Fruit fly (Drosophila melanogaster) whole organism, wandering third instar larva: ENCODE measurements around the gene Lamtor3.

Experiments used
- Abd-B ChIP-seq: fragments of >200 bp; optimal IDR thresholded peaks from 2 replicates; lab custom pipeline; 2017; ENCODE audit warnings: missing biosample characterization, missing genetic modification characterization
- CG9705 ChIP-seq: fragments of 200-800 bp; sonication (Bioruptor generic); optimal IDR thresholded peaks from 2 replicates; lab custom pipeline; 2018; ENCODE audit warnings: missing biosample characterization, mild to moderate bottlenecking, missing genetic modification characterization
- CrebA ChIP-seq: fragments of 200-800 bp; sonication (Bioruptor generic); optimal IDR thresholded peaks from 2 replicates; lab custom pipeline; 2016; ENCODE audit warnings: missing biosample characterization, mild to moderate bottlenecking, missing genetic modification characterization, borderline replicate concordance
- Dfd ChIP-seq: fragments of >200 bp; optimal IDR thresholded peaks from 2 replicates; lab custom pipeline; 2017; ENCODE audit warnings: missing biosample characterization, missing genetic modification characterization
- Dif ChIP-seq: fragments of 200-275, 200-300 bp; sonication (Bioruptor generic); optimal IDR thresholded peaks from 2 replicates; lab custom pipeline; 2018; ENCODE audit warnings: missing biosample characterization, missing genetic modification characterization; ENCODE audit not compliant: partially characterized antibody
- GATAd ChIP-seq: sonication (Bioruptor generic); optimal IDR thresholded peaks from 2 replicates; lab custom pipeline; 2016; ENCODE audit warnings: missing biosample characterization, missing genetic modification characterization
- HLH106 ChIP-seq: fragments of 200-800 bp; optimal IDR thresholded peaks from 3 replicates; lab custom pipeline; 2019; ENCODE audit warnings: missing biosample characterization, mild to moderate bottlenecking, missing genetic modification characterization, moderate library complexity
- Hnf4 ChIP-seq: fragments of 200-800 bp; sonication (Bioruptor generic); optimal IDR thresholded peaks from 2 replicates; lab custom pipeline; 2016; ENCODE audit warnings: missing biosample characterization, mild to moderate bottlenecking, missing genetic modification characterization
- Hr78 ChIP-seq: fragments of >200 bp; optimal IDR thresholded peaks from 2 replicates; lab custom pipeline; 2017; ENCODE audit warnings: missing biosample characterization, missing genetic modification characterization
- Hr83 ChIP-seq: fragments of 200-300 bp; sonication (Bioruptor generic); optimal IDR thresholded peaks from 2 replicates; lab custom pipeline; 2016; ENCODE audit warnings: missing biosample characterization, mild to moderate bottlenecking, missing genetic modification characterization, moderate library complexity; ENCODE audit not compliant: poor library complexity, severe bottlenecking
- Jra ChIP-seq: sonication (Bioruptor generic); optimal IDR thresholded peaks from 2 replicates; lab custom pipeline; 2016; ENCODE audit warnings: missing biosample characterization, missing genetic modification characterization
- Mio ChIP-seq: sonication (Bioruptor generic); optimal IDR thresholded peaks from 2 replicates; lab custom pipeline; 2016; ENCODE audit warnings: missing biosample characterization, missing genetic modification characterization
- Myc ChIP-seq: fragments of >200 bp; optimal IDR thresholded peaks from 2 replicates; lab custom pipeline; 2017
- N ChIP-seq: fragments of >200 bp; optimal IDR thresholded peaks from 2 replicates; lab custom pipeline; 2018; ENCODE audit warnings: missing biosample characterization, missing external identifiers, missing genetic modification characterization
- OdsH ChIP-seq: fragments of 200-800 bp; sonication (Bioruptor generic); optimal IDR thresholded peaks from 2 replicates; lab custom pipeline; 2016; ENCODE audit warnings: missing biosample characterization, mild to moderate bottlenecking, missing genetic modification characterization
- Rel ChIP-seq, 2 experiments: fragments of 200-800 bp; sonication (Bioruptor generic) in 1 of 2; optimal IDR thresholded peaks; 2 replicates in 1 of 2; 3 replicates in 1 of 2; lab custom pipeline; 2016 to 2019; ENCODE audit warnings: mild to moderate bottlenecking in 2 of 2, missing biosample characterization in 2 of 2, missing genetic modification characterization in 2 of 2, moderate library complexity in 1 of 2
- Sp1 ChIP-seq: fragments of 200-800 bp; sonication (Bioruptor generic); optimal IDR thresholded peaks from 3 replicates; lab custom pipeline; 2019; ENCODE audit warnings: missing biosample characterization, mild to moderate bottlenecking, missing genetic modification characterization, moderate library complexity
- Vsx2 ChIP-seq: fragments of 200-300, 225-300 bp; sonication (Bioruptor generic); optimal IDR thresholded peaks from 2 replicates; lab custom pipeline; 2018; ENCODE audit warnings: missing biosample characterization, missing genetic modification characterization; ENCODE audit not compliant: partially characterized antibody
- br ChIP-seq: fragments of 200-800 bp; sonication (Bioruptor generic); optimal IDR thresholded peaks from 2 replicates; lab custom pipeline; 2016; ENCODE audit warnings: missing biosample characterization, missing genetic modification characterization
- brk ChIP-seq: fragments of 200-800 bp; sonication (Bioruptor generic); optimal IDR thresholded peaks from 2 replicates; lab custom pipeline; 2016; ENCODE audit warnings: missing biosample characterization, mild to moderate bottlenecking, missing genetic modification characterization
- dl ChIP-seq, 2 experiments: fragments of 175-275, 200-275 bp in 1 of 2; fragments of 200-275 bp in 1 of 2; sonication (Bioruptor generic); optimal IDR thresholded peaks; lab custom pipeline; 2018; ENCODE audit warnings: mild to moderate bottlenecking in 2 of 2, missing biosample characterization in 2 of 2, missing genetic modification characterization in 2 of 2, moderate library complexity in 2 of 2; ENCODE audit not compliant: partially characterized antibody in 2 of 2, insufficient read depth in 1 of 2
- dmrt93B ChIP-seq: fragments of 200-800 bp; sonication (Bioruptor generic); optimal IDR thresholded peaks from 2 replicates; lab custom pipeline; 2018; ENCODE audit warnings: missing biosample characterization, mild to moderate bottlenecking, missing genetic modification characterization
- dsf ChIP-seq: sonication (Bioruptor generic); optimal IDR thresholded peaks from 2 replicates; lab custom pipeline; 2016; ENCODE audit warnings: missing biosample characterization, missing genetic modification characterization, borderline replicate concordance
- ey ChIP-seq: fragments of 200-800 bp; sonication (Bioruptor generic); optimal IDR thresholded peaks from 2 replicates; lab custom pipeline; 2016; ENCODE audit warnings: missing biosample characterization, missing genetic modification characterization
- foxo ChIP-seq, 2 experiments: fragments of 200-800 bp; sonication (Bioruptor generic); optimal IDR thresholded peaks; 2 replicates in 1 of 2; 3 replicates in 1 of 2; lab custom pipeline; 2016 to 2017; ENCODE audit warnings: missing biosample characterization in 2 of 2, missing genetic modification characterization in 2 of 2
- fru ChIP-seq: fragments of 200-800 bp; sonication (Bioruptor generic); optimal IDR thresholded peaks from 3 replicates; lab custom pipeline; 2016; ENCODE audit warnings: missing biosample characterization, mild to moderate bottlenecking, missing genetic modification characterization
- h ChIP-seq: fragments of 200-800 bp; sonication (Bioruptor generic); optimal IDR thresholded peaks from 3 replicates; lab custom pipeline; 2016; ENCODE audit warnings: missing biosample characterization, mild to moderate bottlenecking, missing genetic modification characterization
- lola ChIP-seq: fragments of >200 bp; optimal IDR thresholded peaks from 2 replicates; lab custom pipeline; 2017; ENCODE audit warnings: missing biosample characterization, missing genetic modification characterization
- psq ChIP-seq: fragments of 200-800 bp; sonication (Bioruptor generic); optimal IDR thresholded peaks from 3 replicates; lab custom pipeline; 2017; ENCODE audit warnings: missing biosample characterization, mild to moderate bottlenecking, missing genetic modification characterization, moderate library complexity
- rgr ChIP-seq: fragments of 200-800 bp; sonication (Bioruptor generic); optimal IDR thresholded peaks from 3 replicates; lab custom pipeline; 2016; ENCODE audit warnings: missing biosample characterization, mild to moderate bottlenecking, missing genetic modification characterization
- sage ChIP-seq: fragments of 200-800 bp; sonication (Bioruptor generic); optimal IDR thresholded peaks from 2 replicates; lab custom pipeline; 2016; ENCODE audit warnings: missing biosample characterization, mild to moderate bottlenecking, missing genetic modification characterization
- sv ChIP-seq: fragments of 200-800 bp; sonication (Bioruptor generic); optimal IDR thresholded peaks from 3 replicates; lab custom pipeline; 2016; ENCODE audit warnings: missing biosample characterization, missing genetic modification characterization
- woc ChIP-seq: sonication (Bioruptor generic); optimal IDR thresholded peaks from 2 replicates; lab custom pipeline; 2016; ENCODE audit warnings: missing biosample characterization, mild to moderate bottlenecking, missing genetic modification characterization

Gene Lamtor3

dm6 chr2L:17495759-17496158 lies 14.7 kb downstream of the Lamtor3 start:
- TF ChIP-seq Sp1 (GFP tag; lab: Kevin White, UChicago) (no peak), OdsH (no peak), Abd-B (no peak), N (GFP tag; lab: Kevin White, UChicago) (no peak), woc (GFP tag; lab: Kevin White, UChicago) (no peak), Jra (no peak), Mio (GFP tag; lab: Kevin White, UChicago) (no peak), sv (GFP tag; lab: Kevin White, UChicago) (no peak), Vsx2 (GFP tag; lab: Kevin White, UChicago) (no peak), sage (GFP tag; lab: Kevin White, UChicago) (no peak), fru (no peak)

dm6 chr2L:17497108-17497507 lies 16.1 kb downstream of the Lamtor3 start, which contains the start of gene qua:
qua (minus strand) TSS chr2L:17497208.
- TF ChIP-seq Jra (no peak), Sp1 (GFP tag; lab: Kevin White, UChicago) (no peak), Hr78 (no peak), Rel (GFP tag; optimal IDR thresholded peaks at IDR 0.05; lab: Kevin White, UChicago) (no peak), Rel (tag; optimal IDR thresholded peaks at IDR 0.05; lab: Kevin White, UChicago) (no peak), fru (no peak), CG9705 (GFP tag; lab: Kevin White, UChicago) (no peak), Dif (GFP tag; lab: Kevin White, UChicago) (no peak), HLH106 (no peak), dl (GFP tag; optimal IDR thresholded peaks at IDR 0.05; lab: Kevin White, UChicago; ENCODE audit: insufficient read depth in 1 of 2, partially characterized antibody in 2 of 2) (no peak), Abd-B (no peak), psq (GFP tag; lab: Kevin White, UChicago) (no peak), h (GFP tag; lab: Kevin White, UChicago) (no peak), dsf (GFP tag; lab: Kevin White, UChicago) (no peak), br (no peak), Dfd (GFP tag; lab: Kevin White, UChicago) (no peak), sage (GFP tag; lab: Kevin White, UChicago) (no peak)

dm6 chr2L:17498721-17499120 lies 17.7 kb downstream of the Lamtor3 start, which contains the start of gene CG15142:
CG15142 (minus strand) TSS chr2L:17498821.
- TF ChIP-seq Rel (GFP tag; optimal IDR thresholded peaks at IDR 0.05; lab: Kevin White, UChicago) (no peak), Rel (tag; optimal IDR thresholded peaks at IDR 0.05; lab: Kevin White, UChicago) (no peak), dsf (GFP tag; lab: Kevin White, UChicago) (no peak), Hnf4 (no peak), sage (GFP tag; lab: Kevin White, UChicago) (no peak), Jra (no peak), psq (GFP tag; lab: Kevin White, UChicago) (no peak), woc (GFP tag; lab: Kevin White, UChicago) (no peak), Hr78 (no peak), lola (GFP tag; lab: Kevin White, UChicago) (no peak), CrebA (GFP tag; lab: Kevin White, UChicago) (no peak), dmrt93B (no peak)
- TF ChIP-seq, all 38 proteins: peak for 0

- TF ChIP-seq h (GFP tag; lab: Kevin White, UChicago) (peak; percentile 63), sage (GFP tag; lab: Kevin White, UChicago) (peak; percentile 20), Myc (lab: Kevin White, UChicago) (peak; percentile 73), brk (GFP tag; lab: Kevin White, UChicago) (no peak)
Measured at dm6 chr2L:17500946-17501451, 20.0 kb downstream of the Lamtor3 start, which contains the start of the genes mEFTs and Dhc36C. mEFTs (minus strand) TSS chr2L:17501106. Dhc36C (plus strand) TSS chr2L:17501401.

- no peak for TF ChIP-seq psq (GFP tag; lab: Kevin White, UChicago)
- peak; percentile 54 for TF ChIP-seq Hnf4
- TF ChIP-seq sv (GFP tag; lab: Kevin White, UChicago), result peak; percentile 63
- TF ChIP-seq OdsH, result peak; percentile 70
- TF ChIP-seq dmrt93B, result peak; percentile 57
- TF ChIP-seq ey (GFP tag; lab: Kevin White, UChicago), result peak; percentile 70
- no peak for TF ChIP-seq CG9705 (GFP tag; lab: Kevin White, UChicago)
- TF ChIP-seq Jra, result peak; percentile 37
- TF ChIP-seq br, result peak; percentile 67
- TF ChIP-seq HLH106, result peak; percentile 83
- no peak for TF ChIP-seq brk (GFP tag; lab: Kevin White, UChicago)
- no peak for TF ChIP-seq sage (GFP tag; lab: Kevin White, UChicago)
- no peak for TF ChIP-seq GATAd
- peak; percentile 75 for TF ChIP-seq rgr (GFP tag; lab: Kevin White, UChicago)
- TF ChIP-seq fru, result peak; percentile 80
- TF ChIP-seq Hr83, result no peak
- TF ChIP-seq foxo (GFP tag; optimal IDR thresholded peaks at IDR 0.05; lab: Kevin White, UChicago), result peak in 1 of 2 experiments; percentile 75
- no peak for TF ChIP-seq N (GFP tag; lab: Kevin White, UChicago)
- TF ChIP-seq Sp1 (GFP tag; lab: Kevin White, UChicago), result peak; percentile 78
- TF ChIP-seq h (GFP tag; lab: Kevin White, UChicago), result peak; percentile 79
- TF ChIP-seq woc (GFP tag; lab: Kevin White, UChicago), result peak; percentile 52
Measured at dm6 chr2L:17514090-17514715, 33.2 kb downstream of the Lamtor3 start.
